Worm (Caenorhabditis elegans): Measurements from ENCODE around the gene ace-1.

The ace-1 gene

DNA sequence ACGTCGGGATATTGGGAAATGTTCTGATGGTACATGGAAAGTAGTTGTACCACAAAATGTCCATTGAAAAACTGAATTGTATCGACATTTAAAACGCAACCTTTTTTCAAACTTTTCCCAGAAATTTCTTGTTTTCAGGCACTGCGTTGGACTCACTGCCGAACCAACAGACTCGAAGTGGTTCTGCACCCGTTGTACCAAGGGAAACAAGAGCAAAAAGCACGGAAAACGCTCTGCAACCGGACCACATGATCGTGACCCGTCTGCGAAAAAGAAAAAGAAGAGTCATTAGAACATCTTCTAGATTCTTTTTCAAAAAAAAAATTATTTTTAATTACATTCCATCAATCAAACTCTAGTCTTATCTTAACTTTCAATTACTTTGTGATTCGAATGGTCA, 21.8 kb upstream of the ace-1 start:
- TF ChIP-seq unc-62 (GFP tag; optimal IDR thresholded peaks at IDR 0.05): no peak

ce11 chrX:16346212-16346883, 20.7 kb upstream of the ace-1 start:
- no peak for TF ChIP-seq unc-62 (GFP tag; optimal IDR thresholded peaks at IDR 0.05)

DNA sequence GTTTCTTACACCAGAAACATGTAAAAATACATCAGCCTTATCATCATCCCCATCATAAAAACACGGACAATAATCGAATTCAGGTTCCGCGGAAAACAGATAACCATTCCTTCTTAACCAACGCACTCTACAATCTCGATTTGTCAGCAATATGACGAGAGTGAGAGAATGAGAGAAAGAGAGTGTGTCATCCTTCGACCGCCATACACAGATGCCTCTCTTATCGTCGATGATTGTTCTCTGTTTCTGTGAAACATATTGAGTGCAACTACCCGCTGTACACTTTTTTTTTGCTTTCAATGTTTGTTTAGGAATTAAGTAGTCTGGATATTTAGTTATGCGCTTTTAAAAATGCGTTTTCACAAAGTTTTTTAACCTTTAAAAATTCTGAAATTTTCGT, 18.1 kb upstream of the ace-1 start:
- TF ChIP-seq unc-62 (GFP tag; optimal IDR thresholded peaks at IDR 0.05): no peak

DNA sequence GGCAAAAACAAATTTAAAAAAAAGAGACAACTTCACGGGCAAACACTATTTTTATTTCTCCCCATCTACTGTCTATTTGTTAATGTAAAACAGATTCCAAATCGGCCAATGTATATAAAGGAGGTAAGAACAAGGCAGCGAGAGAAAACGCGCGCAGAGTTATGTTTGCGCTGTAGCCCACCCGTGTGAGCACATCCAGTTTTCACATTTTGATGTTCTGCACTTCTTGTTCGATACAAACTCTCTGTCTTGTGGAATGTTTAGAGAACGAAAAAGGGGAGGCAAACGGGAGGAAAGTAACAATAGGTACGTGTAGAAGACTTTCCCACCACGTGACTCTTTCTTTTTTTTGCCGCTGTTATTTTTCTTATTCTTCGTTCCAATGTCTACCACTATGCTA, 14.6 kb upstream of the ace-1 start:
- TF ChIP-seq unc-62 (GFP tag; optimal IDR thresholded peaks at IDR 0.05): no peak

DNA sequence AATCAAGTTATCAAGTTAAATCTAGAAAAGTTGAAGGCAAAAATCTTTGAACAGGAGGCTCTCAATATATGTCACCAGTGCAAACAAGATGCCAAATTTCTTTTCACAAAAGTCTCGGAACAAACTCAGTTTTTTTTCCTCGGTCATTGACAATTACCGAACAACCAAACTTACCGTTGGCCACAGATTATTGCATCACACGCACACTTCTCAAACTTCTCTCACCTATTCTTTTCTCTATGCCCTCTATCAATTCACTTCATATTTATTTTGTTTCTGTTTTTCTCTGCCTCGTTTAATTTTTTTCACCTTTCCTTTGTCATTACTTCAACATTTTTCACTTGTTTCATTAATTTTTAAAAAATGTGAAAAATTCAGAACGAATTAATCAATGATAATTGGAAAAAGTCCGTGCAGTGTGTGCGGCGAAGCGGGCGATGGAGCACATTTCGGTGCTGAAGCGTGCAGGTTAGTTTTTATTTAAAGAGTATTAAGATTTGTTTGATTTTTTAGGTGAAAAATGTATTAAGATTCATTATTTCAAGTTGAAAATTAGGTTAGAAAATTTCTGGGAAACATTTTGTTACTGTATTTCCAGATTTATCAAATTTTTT, 12.4 kb upstream of the ace-1 start, which contains the start of gene nhr-28:
Gene nhr-28, plus strand, starts transcription at position 379 of the 614 bp plus-strand sequence.
- TF ChIP-seq unc-62 (GFP tag; optimal IDR thresholded peaks at IDR 0.05): no peak

DNA sequence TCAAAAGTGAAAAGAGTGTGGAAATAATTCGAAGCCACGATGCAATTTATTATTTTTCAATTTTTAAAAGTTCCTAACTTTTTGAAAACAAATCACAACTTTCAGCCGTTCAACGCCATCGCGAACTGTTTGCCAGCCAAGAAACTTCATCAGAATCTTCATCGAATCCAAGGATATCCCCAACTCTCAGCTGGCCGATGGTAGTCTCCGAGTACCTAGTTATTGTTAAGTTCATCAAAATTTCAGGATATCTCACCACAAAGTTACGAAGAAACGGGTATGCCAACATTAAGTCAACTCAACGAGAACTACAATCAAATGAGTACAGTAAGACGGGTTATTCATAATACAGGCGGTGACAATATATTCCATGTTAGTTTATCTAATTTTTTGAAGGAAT, 10.8 kb upstream of the ace-1 start:
- no peak for TF ChIP-seq unc-62 (GFP tag; optimal IDR thresholded peaks at IDR 0.05)

- TF ChIP-seq unc-62 (GFP tag; optimal IDR thresholded peaks at IDR 0.05): no peak
These were observed 9.6 kb upstream of the ace-1 start for ce11 chrX:16357531-16357930.

- TF ChIP-seq unc-62 (GFP tag; optimal IDR thresholded peaks at IDR 0.05): no peak
These were observed 6.1 kb upstream of the ace-1 start for ce11 chrX:16361001-16361400.

DNA sequence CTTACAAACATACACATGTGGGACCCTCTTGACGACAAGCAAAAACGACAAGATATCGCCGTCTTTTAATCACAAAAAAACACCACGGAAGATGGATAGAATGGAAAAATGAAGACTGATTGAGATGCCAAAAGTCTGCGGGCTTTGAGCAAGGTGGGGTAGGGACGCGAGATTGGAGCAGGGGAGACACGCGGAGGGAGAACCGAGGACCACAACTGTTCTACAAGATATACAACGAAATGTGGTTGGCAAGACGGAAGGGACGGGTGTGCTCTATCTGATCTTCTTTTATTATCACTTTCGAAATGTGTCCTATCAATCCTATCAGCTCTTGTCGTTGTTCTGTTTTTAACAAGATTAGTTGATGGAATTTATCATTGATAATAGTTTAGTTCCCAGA, 3.5 kb upstream of the ace-1 start:
- TF ChIP-seq unc-62 (GFP tag; optimal IDR thresholded peaks at IDR 0.05): no peak

DNA sequence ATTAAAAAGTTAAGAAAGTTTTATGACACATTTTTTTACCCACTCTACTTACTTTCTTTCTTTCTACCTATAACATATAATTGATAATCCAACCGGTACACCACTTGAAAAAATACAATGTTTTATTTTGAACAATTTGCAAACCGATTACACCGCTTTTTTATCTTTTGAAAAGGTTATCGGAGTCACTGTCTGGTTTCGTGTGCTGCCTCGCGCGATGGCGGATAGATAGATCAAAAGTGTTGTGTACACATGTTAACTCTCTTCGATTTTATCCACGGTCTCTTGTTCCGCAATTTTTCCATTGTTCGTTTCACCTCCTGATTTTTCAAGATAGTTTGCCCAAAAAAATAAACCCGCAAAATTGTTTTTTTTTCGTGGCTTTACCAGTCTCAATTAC, 585 bp upstream of the ace-1 start:
- TF ChIP-seq unc-62 (GFP tag; optimal IDR thresholded peaks at IDR 0.05): no peak

- no peak for TF ChIP-seq unc-62 (GFP tag; optimal IDR thresholded peaks at IDR 0.05)
These were observed 1.9 kb downstream of the ace-1 start for ce11 chrX:16368969-16369368.

- no peak for TF ChIP-seq unc-62 (GFP tag; optimal IDR thresholded peaks at IDR 0.05)
These were observed 2.4 kb downstream of the ace-1 start for ce11 chrX:16369454-16369853.

DNA sequence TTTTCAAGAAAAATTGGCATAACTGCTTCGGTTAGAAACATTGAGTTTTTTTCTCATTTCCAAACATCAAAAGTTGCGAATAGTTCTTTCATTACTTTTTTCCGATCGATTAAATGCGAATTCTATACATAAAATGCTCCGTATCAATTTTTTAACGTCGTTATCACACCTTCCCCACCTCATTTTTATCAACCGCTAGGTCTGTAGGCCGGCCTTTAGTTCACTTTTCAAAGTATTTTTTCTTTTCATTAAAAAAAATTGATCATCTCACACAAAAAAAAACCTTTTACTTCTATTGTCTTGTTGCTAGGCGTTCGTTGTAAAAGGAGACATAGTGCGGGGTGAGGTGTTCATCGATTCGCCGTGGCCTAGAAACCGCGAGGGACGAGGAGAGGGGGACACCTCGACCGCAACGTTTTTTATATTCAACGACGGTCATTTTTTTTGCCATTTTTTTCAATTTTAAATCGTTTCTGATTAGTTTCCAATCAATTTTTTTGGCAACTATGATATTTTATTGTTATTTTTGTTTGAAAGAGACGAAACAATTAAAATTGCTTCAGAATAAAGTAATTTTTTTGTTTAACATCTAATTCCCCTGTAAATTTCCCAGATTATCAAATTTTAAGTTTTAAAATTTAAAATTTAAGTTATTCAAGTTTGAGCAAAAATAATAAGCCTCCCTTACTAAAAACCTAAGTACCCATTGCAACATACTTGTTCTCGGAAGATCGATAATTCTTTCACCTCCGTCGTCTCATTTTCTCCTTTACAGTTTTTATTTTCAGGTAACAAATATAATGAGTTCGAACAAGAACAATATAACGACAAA, 8.9 kb downstream of the ace-1 start, which contains the start of gene sur-7:
Gene sur-7, plus strand, starts transcription at position 782 of the 832 bp plus-strand sequence.
- no peak for TF ChIP-seq unc-62 (GFP tag; optimal IDR thresholded peaks at IDR 0.05)

- TF ChIP-seq unc-62 (GFP tag; optimal IDR thresholded peaks at IDR 0.05): no peak
These were observed 10.8 kb downstream of the ace-1 start for ce11 chrX:16377903-16378302.

DNA sequence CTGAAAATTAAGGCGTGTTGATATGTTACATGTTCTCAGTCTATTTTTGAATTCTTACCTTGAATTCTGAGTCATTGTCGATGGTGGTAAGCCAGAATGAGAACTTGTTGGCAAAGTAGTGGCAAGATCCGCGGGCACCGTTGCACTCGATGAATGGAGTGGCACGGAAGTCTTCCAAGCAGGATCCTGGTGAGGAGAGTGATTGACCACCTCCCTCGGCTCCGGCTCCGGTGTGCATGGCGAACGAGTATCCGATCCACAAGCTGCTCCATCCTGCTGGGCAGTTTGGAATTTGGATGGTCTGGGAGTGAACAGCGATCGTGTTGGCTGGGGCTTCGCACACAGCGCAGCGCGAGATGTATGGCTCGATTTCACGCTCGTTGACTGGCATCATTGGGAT, 14.0 kb downstream of the ace-1 start:
- TF ChIP-seq unc-62 (GFP tag; optimal IDR thresholded peaks at IDR 0.05): no peak

- no peak for TF ChIP-seq unc-62 (GFP tag; optimal IDR thresholded peaks at IDR 0.05)
These were observed 14.8 kb downstream of the ace-1 start for ce11 chrX:16381908-16382307.

DNA sequence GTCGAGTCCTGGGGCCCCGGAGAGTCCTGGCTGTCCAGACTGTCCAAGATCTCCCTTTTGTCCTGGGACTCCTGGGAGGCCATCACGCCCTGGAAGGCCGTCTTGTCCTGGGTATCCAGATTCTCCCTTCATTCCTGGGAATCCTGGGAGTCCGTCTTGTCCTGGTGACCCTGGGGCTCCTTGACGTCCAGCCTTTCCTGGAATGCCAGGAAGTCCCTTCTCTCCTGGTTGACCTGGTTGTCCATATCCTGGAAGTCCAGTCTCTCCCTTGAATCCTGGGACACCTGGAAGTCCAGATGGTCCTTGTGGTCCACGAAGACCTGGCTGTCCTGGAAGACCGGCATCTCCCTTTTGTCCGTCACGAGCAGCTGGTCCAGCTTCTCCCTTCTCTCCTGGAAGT, 16.0 kb downstream of the ace-1 start:
- no peak for TF ChIP-seq unc-62 (GFP tag; optimal IDR thresholded peaks at IDR 0.05)

All from whole organism, dauer.